Fruit fly (Drosophila melanogaster): ENCODE measurements around the gene ewg.

Gene ewg

dm6 chrX:255369-255768, 24.1 kb downstream of the ewg start, which contains the start of gene cin:
Gene cin, plus strand, starts transcription at chrX:255674.
- peak; percentile 63 for TF ChIP-seq CG17801 (GFP tag; optimal IDR thresholded peaks at IDR 0.05; ENCODE audit: partially characterized antibody)

dm6 chrX:254690-255089, 24.8 kb downstream of the ewg start, which contains the start of gene CG42376:
Gene CG42376, plus strand, starts transcription at chrX:254876.
- TF ChIP-seq CG17801 (GFP tag; optimal IDR thresholded peaks at IDR 0.05; ENCODE audit: partially characterized antibody) = no peak

- no peak for TF ChIP-seq CG17801 (GFP tag; optimal IDR thresholded peaks at IDR 0.05; ENCODE audit: partially characterized antibody)
Measured at dm6 chrX:247329-247728, 32.2 kb downstream of the ewg start.

dm6 chrX:245802-246201, 33.7 kb downstream of the ewg start, which contains the start of the genes CG3038 and G9a:
Gene CG3038, minus strand, starts transcription at chrX:245856.
Gene G9a, plus strand, starts transcription at chrX:245978.
- TF ChIP-seq CG17801 (GFP tag; optimal IDR thresholded peaks at IDR 0.05; ENCODE audit: partially characterized antibody) = peak; percentile 52

All from ovary, adult (tissue).